Worm (Caenorhabditis elegans): ENCODE data around the gene ZK512.4.

The ZK512.4 gene

DNA sequence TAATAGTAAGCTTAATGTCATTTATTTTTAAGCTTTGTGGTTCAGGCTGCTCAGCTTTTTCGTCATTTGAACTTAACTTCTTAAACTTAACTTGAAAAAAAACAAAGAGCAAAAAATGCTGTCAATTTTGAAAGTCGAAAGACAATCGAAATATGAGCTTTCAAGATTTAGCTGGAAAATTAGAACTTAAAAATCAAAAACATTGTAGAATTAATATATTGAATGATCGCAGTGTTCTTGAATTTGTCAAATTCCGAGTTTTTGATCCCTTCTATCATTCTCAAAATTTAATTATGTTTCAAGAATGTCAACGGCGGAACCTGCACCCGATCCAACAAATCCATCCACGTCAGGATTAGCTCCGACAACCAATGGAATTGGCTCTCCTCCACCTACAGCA, 36.1 kb downstream of the ZK512.4 start, which contains the start of gene tax-4:
TSS of gene tax-4 (plus strand) at position 301 of the 400 bp plus-strand sequence.
- TF ChIP-seq bed-1 (GFP tag; IDR thresholded peaks at IDR 0.05) (no peak), lin-35 (GFP tag; optimal IDR thresholded peaks at IDR 0.05) (no peak), mes-4 (tag; optimal IDR thresholded peaks at IDR 0.05) (no peak), lag-1 (GFP tag; IDR thresholded peaks at IDR 0.05) (no peak), sptf-2 (GFP tag; optimal IDR thresholded peaks at IDR 0.05) (no peak), T26A5.8 (tag; optimal IDR thresholded peaks at IDR 0.05) (no peak), C17E4.6 (GFP tag; IDR thresholded peaks at IDR 0.05) (no peak), Y79H2A.3 (GFP tag; conservative IDR thresholded peaks at IDR 0.05) (no peak)

DNA sequence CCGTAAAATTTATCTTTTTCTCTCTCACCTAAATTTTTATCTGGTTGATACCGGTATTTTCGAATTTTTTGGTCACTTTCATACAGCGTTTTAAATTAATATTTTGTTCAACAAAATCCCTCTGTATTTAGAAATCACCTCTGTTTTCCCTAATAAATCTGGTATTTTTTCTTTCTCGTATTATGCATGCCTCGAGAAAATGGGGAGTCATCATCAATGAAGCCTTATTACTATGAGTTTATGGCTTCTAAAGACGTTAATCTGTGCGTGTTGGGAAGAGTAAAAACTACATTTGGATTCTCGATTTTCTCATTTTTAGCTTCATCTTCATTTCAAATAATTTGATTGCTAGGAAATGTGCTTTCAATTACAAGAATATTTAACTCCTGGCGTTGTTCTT, 40.6 kb downstream of the ZK512.4 start, which contains the start of gene ZC84.7:
TSS of gene ZC84.7 (plus strand) at position 301 of the 400 bp plus-strand sequence.
- no peak for TF ChIP-seq ccch-3 (GFP tag; optimal IDR thresholded peaks at IDR 0.05)
- TF ChIP-seq hmg-20 (GFP tag; IDR thresholded peaks at IDR 0.05), result no peak
- TF ChIP-seq egrh-3 (GFP tag; IDR thresholded peaks at IDR 0.05), result no peak
- TF ChIP-seq ceh-27 (GFP tag; optimal IDR thresholded peaks at IDR 0.05), result no peak
- no peak for TF ChIP-seq rcor-1 (GFP tag; IDR thresholded peaks at IDR 0.05)
- no peak for TF ChIP-seq ets-4 (GFP tag; optimal IDR thresholded peaks at IDR 0.05)
- TF ChIP-seq F23B12.7 (tag; optimal IDR thresholded peaks at IDR 0.05; ENCODE audit: insufficient read depth), result no peak
- no peak for TF ChIP-seq fkh-3 (tag; optimal IDR thresholded peaks at IDR 0.05)
- TF ChIP-seq ztf-18 (tag; optimal IDR thresholded peaks at IDR 0.05), result no peak
- TF ChIP-seq athp-1 (tag; optimal IDR thresholded peaks at IDR 0.05), result no peak

DNA sequence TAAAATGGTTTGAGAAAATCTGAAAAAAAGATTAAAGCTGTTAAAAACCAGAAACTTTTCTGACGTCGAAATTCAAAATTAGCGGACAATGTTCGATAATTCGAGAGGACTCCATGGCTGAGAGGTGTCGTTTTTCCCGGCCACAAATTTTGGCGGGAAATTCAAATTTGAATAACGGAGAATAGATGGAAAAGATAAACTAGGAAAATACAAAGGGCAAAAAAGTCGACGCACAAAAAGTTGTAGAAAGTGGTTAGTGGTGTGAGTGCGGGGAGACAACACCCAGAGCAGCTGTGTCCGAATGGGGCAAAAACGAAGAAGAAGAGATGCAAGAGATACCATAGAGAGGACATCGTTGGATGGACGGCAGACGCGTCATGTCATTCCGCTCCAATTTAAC, 46.0 kb downstream of the ZK512.4 start, which contains the start of gene cls-3:
TSS of gene cls-3 (minus strand) at position 19 of the 400 bp plus-strand sequence.
- TF ChIP-seq efl-1 (GFP tag; optimal IDR thresholded peaks at IDR 0.05) (peak; percentile 68), B0336.3 (GFP tag; IDR thresholded peaks at IDR 0.05) (no peak), ekl-4 (GFP tag; IDR thresholded peaks at IDR 0.05) (no peak), snpc-1.1 (tag; optimal IDR thresholded peaks at IDR 0.05; ENCODE audit: insufficient read depth) (no peak), repo-1 (tag; optimal IDR thresholded peaks at IDR 0.05) (no peak), nfya-1 (tag; optimal IDR thresholded peaks at IDR 0.05; ENCODE audit: borderline replicate concordance, insufficient read depth) (no peak), unc-62 (GFP tag; optimal IDR thresholded peaks at IDR 0.05) (no peak), mcd-1 (GFP tag; IDR thresholded peaks at IDR 0.05) (peak; percentile 24; the same call in 1 of the 2 replicates), ztf-22 (GFP tag; optimal IDR thresholded peaks at IDR 0.05) (no peak), dpl-1 (GFP tag; optimal IDR thresholded peaks at IDR 0.05) (peak; percentile 64), tlf-1 (GFP tag; optimal IDR thresholded peaks at IDR 0.05) (no peak), ets-4 (GFP tag; optimal IDR thresholded peaks at IDR 0.05) (no peak), snpc-4 (GFP tag; optimal IDR thresholded peaks at IDR 0.05) (no peak), snpc-4 (tag; optimal IDR thresholded peaks at IDR 0.05) (no peak), xnd-1 (tag; optimal IDR thresholded peaks at IDR 0.05) (no peak), F39B2.1 (GFP tag; IDR thresholded peaks at IDR 0.05) (no peak), lir-1 (GFP tag; conservative IDR thresholded peaks at IDR 0.05) (no peak), hmg-1.2 (GFP tag; IDR thresholded peaks at IDR 0.05) (no peak), K11D2.4 (GFP tag; IDR thresholded peaks at IDR 0.05) (no peak), F10E7.11 (tag; optimal IDR thresholded peaks at IDR 0.05) (no peak)

Measured in whole organism, young adult.